Worm (Caenorhabditis elegans) whole organism, L1 larva: ENCODE data around the gene srg-23.

Experiments used
- C04F5.9 ChIP-seq: sonication (generic microtip); optimal IDR thresholded peaks from 2 replicates; lab custom pipeline; 2016; ENCODE audit warnings: missing genetic modification characterization, missing compliant biosample characterization
- F16B12.6 ChIP-seq: fragments of 150-350 bp; optimal IDR thresholded peaks from 2 replicates; lab custom pipeline; 2014; ENCODE audit warnings: missing biosample characterization, missing genetic modification characterization
- Y116A8C.19 ChIP-seq: sonication (generic microtip); optimal IDR thresholded peaks from 2 replicates; lab custom pipeline; 2016; ENCODE audit warnings: missing compliant biosample characterization, missing genetic modification characterization, borderline replicate concordance
- alr-1 ChIP-seq: fragments of 200-800 bp; sonication (Bioruptor generic); optimal IDR thresholded peaks from 2 replicates; lab custom pipeline; 2018; ENCODE audit warnings: borderline replicate concordance, mild to moderate bottlenecking, missing genetic modification characterization, missing compliant biosample characterization
- blmp-1 ChIP-seq: fragments of 150-350 bp; optimal IDR thresholded peaks from 2 replicates; lab custom pipeline; 2014; ENCODE audit warnings: missing biosample characterization, missing genetic modification characterization
- ceh-8 ChIP-seq: fragments of 200-800 bp; sonication (Bioruptor generic); optimal IDR thresholded peaks from 2 replicates; lab custom pipeline; 2018; ENCODE audit warnings: mild to moderate bottlenecking, missing genetic modification characterization, moderate library complexity, missing compliant biosample characterization
- dsc-1 ChIP-seq: sonication (generic microtip); optimal IDR thresholded peaks from 2 replicates; lab custom pipeline; 2016; ENCODE audit warnings: mild to moderate bottlenecking, missing genetic modification characterization, missing compliant biosample characterization
- efl-3 ChIP-seq: fragments of 200-800 bp; sonication (Bioruptor generic); optimal IDR thresholded peaks from 2 replicates; lab custom pipeline; 2018; ENCODE audit warnings: mild to moderate bottlenecking, missing genetic modification characterization, missing compliant biosample characterization
- elt-3 ChIP-seq, 6 experiments: fragments of 150-350 bp in 1 of 6; sonication (generic microtip); optimal IDR thresholded peaks; 2 replicates each; lab custom pipeline; 2017 to 2018; ENCODE audit warnings: missing biosample characterization in 6 of 6, missing genetic modification characterization in 6 of 6, inconsistent platforms in 1 of 6
- fkh-8 ChIP-seq: sonication (generic microtip); optimal IDR thresholded peaks from 2 replicates; lab custom pipeline; 2016; ENCODE audit warnings: mild to moderate bottlenecking, missing genetic modification characterization, missing compliant biosample characterization
- fos-1 ChIP-seq: fragments of 150-350 bp; optimal IDR thresholded peaks from 2 replicates; lab custom pipeline; 2014; ENCODE audit warnings: missing biosample characterization, missing genetic modification characterization
- grh-1 ChIP-seq: fragments of 200-800 bp; sonication (Bioruptor generic); IDR thresholded peaks from 2 replicates; pipeline ENCODE4 v1.3.6; 2022; ENCODE audit warnings: missing genetic modification reagents, missing genetic modification characterization, missing compliant biosample characterization
- hlh-17 ChIP-seq: fragments of 200-800 bp; sonication (Bioruptor generic); optimal IDR thresholded peaks from 2 replicates; lab custom pipeline; 2018; ENCODE audit warnings: missing genetic modification characterization, mild to moderate bottlenecking, missing compliant biosample characterization, moderate library complexity, borderline replicate concordance
- hlh-4 ChIP-seq: sonication (generic microtip); optimal IDR thresholded peaks from 2 replicates; lab custom pipeline; 2016; ENCODE audit warnings: mild to moderate bottlenecking, missing genetic modification characterization, missing compliant biosample characterization
- isw-1 ChIP-seq: fragments of 200-800 bp; sonication (Bioruptor generic); IDR thresholded peaks from 2 replicates; pipeline ENCODE4 v1.3.6; 2022; ENCODE audit warnings: missing genetic modification characterization, missing compliant biosample characterization
- jun-1 ChIP-seq: fragments of 150-350 bp; optimal IDR thresholded peaks from 2 replicates; lab custom pipeline; 2014; ENCODE audit warnings: missing biosample characterization, missing genetic modification reagents, missing genetic modification characterization
- lin-14 ChIP-seq: fragments of 200-800 bp; sonication (Bioruptor generic); optimal IDR thresholded peaks from 2 replicates; lab custom pipeline; 2018; ENCODE audit warnings: mild to moderate bottlenecking, missing genetic modification characterization, moderate library complexity, missing compliant biosample characterization
- lin-35 ChIP-seq, 2 experiments: fragments of 150-350 bp; optimal IDR thresholded peaks; 2 replicates each; lab custom pipeline; 2014; ENCODE audit warnings: missing biosample characterization in 2 of 2, missing genetic modification characterization in 2 of 2, missing genetic modification reagents in 2 of 2
- lin-39 ChIP-seq: fragments of 150-350 bp; optimal IDR thresholded peaks from 2 replicates; lab custom pipeline; 2014; ENCODE audit warnings: missing biosample characterization, missing genetic modification reagents, missing genetic modification characterization
- lir-3 ChIP-seq: sonication (generic microtip); optimal IDR thresholded peaks from 2 replicates; lab custom pipeline; 2016; ENCODE audit warnings: mild to moderate bottlenecking, missing genetic modification characterization, moderate library complexity, missing compliant biosample characterization; ENCODE audit not compliant: poor library complexity
- lsy-2 ChIP-seq, 2 experiments: fragments of 150-350 bp; optimal IDR thresholded peaks; 2 replicates each; lab custom pipeline; 2014; ENCODE audit warnings: missing biosample characterization in 2 of 2, missing genetic modification characterization in 2 of 2
- mab-9 ChIP-seq: fragments of 200-800 bp; sonication (Bioruptor generic); IDR thresholded peaks from 2 replicates; pipeline ENCODE4 v1.3.6; 2022; ENCODE audit warnings: missing genetic modification reagents, missing genetic modification characterization, missing compliant biosample characterization
- mef-2 ChIP-seq: fragments of 150-350 bp; optimal IDR thresholded peaks from 2 replicates; lab custom pipeline; 2014; ENCODE audit warnings: missing biosample characterization, missing genetic modification characterization
- mep-1 ChIP-seq: fragments of 150-350 bp; optimal IDR thresholded peaks from 2 replicates; lab custom pipeline; 2014; ENCODE audit warnings: missing biosample characterization, missing genetic modification characterization
- nhr-11 ChIP-seq: fragments of 150-350 bp; optimal IDR thresholded peaks from 2 replicates; lab custom pipeline; 2014; ENCODE audit warnings: missing biosample characterization, missing genetic modification characterization
- nhr-12 ChIP-seq: sonication (generic microtip); optimal IDR thresholded peaks from 2 replicates; lab custom pipeline; 2017; ENCODE audit warnings: missing biosample characterization, missing genetic modification characterization
- nhr-19 ChIP-seq: fragments of 200-800 bp; sonication (Bioruptor generic); conservative IDR thresholded peaks from 2 replicates; pipeline ENCODE4 v1.3.6; 2022; ENCODE audit warnings: missing genetic modification characterization, missing compliant biosample characterization
- nhr-28 ChIP-seq: fragments of 150-350 bp; optimal IDR thresholded peaks from 2 replicates; lab custom pipeline; 2014; ENCODE audit warnings: missing biosample characterization, missing genetic modification characterization
- nhr-47 ChIP-seq: sonication (generic microtip); optimal IDR thresholded peaks from 2 replicates; lab custom pipeline; 2016; ENCODE audit warnings: mild to moderate bottlenecking, missing genetic modification characterization, moderate library complexity, missing compliant biosample characterization
- nhr-71 ChIP-seq: sonication (generic microtip); optimal IDR thresholded peaks from 2 replicates; lab custom pipeline; 2016; ENCODE audit warnings: mild to moderate bottlenecking, missing genetic modification characterization, moderate library complexity, missing compliant biosample characterization
- nhr-76 ChIP-seq: sonication (generic microtip); optimal IDR thresholded peaks from 2 replicates; lab custom pipeline; 2017; ENCODE audit warnings: missing biosample characterization, missing genetic modification characterization
- nhr-84 ChIP-seq: sonication (generic microtip); optimal IDR thresholded peaks from 2 replicates; lab custom pipeline; 2017; ENCODE audit warnings: missing biosample characterization, missing genetic modification characterization
- nhr-90 ChIP-seq: sonication (generic microtip); optimal IDR thresholded peaks from 2 replicates; lab custom pipeline; 2016; ENCODE audit warnings: mild to moderate bottlenecking, missing genetic modification characterization, missing compliant biosample characterization; ENCODE audit not compliant: poor library complexity
- rnt-1 ChIP-seq: sonication (generic microtip); optimal IDR thresholded peaks from 2 replicates; lab custom pipeline; 2016; ENCODE audit warnings: mild to moderate bottlenecking, missing genetic modification characterization, moderate library complexity, missing compliant biosample characterization
- skn-1 ChIP-seq: fragments of 150-350 bp; optimal IDR thresholded peaks from 2 replicates; lab custom pipeline; 2014; ENCODE audit warnings: missing biosample characterization, missing genetic modification characterization
- snu-23 ChIP-seq: sonication (generic microtip); optimal IDR thresholded peaks from 2 replicates; lab custom pipeline; 2016; ENCODE audit warnings: missing genetic modification characterization, missing compliant biosample characterization
- sup-37 ChIP-seq: fragments of 200-800 bp; sonication (Bioruptor generic); optimal IDR thresholded peaks from 2 replicates; lab custom pipeline; 2018; ENCODE audit warnings: mild to moderate bottlenecking, missing genetic modification characterization, missing compliant biosample characterization
- tbx-2 ChIP-seq: sonication (generic microtip); optimal IDR thresholded peaks from 2 replicates; lab custom pipeline; 2016; ENCODE audit warnings: missing genetic modification characterization, missing compliant biosample characterization
- unc-30 ChIP-seq: sonication (generic microtip); optimal IDR thresholded peaks from 2 replicates; lab custom pipeline; 2017; ENCODE audit warnings: missing biosample characterization, missing genetic modification characterization
- unc-62 ChIP-seq: fragments of 150-350 bp; optimal IDR thresholded peaks from 2 replicates; lab custom pipeline; 2014; ENCODE audit warnings: missing biosample characterization, missing genetic modification reagents, missing genetic modification characterization
- unc-86 ChIP-seq: sonication (generic microtip); optimal IDR thresholded peaks from 2 replicates; lab custom pipeline; 2016; ENCODE audit warnings: missing genetic modification characterization, missing compliant biosample characterization
- unc-98 ChIP-seq: fragments of 200-800 bp; sonication (Bioruptor generic); IDR thresholded peaks from 2 replicates; pipeline ENCODE4 v1.3.6; 2022; ENCODE audit warnings: missing genetic modification characterization, missing compliant biosample characterization
- ztf-4 ChIP-seq: fragments of 150-350 bp; optimal IDR thresholded peaks from 2 replicates; lab custom pipeline; 2014; ENCODE audit warnings: missing biosample characterization, missing genetic modification characterization

srg-23 gene

ce11 chrII:3048989-3049388, 47.0 kb downstream of the srg-23 start:
- TF ChIP-seq nhr-84 (tag; lab: Kevin White, UChicago) (no peak), nhr-28 (tag; lab: Kevin White, UChicago) (no peak), dsc-1 (no peak), mef-2 (tag; lab: Kevin White, UChicago) (no peak), hlh-17 (GFP tag; lab: Kevin White, UChicago) (no peak), lin-39 (tag; lab: Kevin White, UChicago) (no peak), F16B12.6 (no peak), grh-1 (GFP tag; lab: Robert Waterston, UW) (no peak), nhr-71 (tag; lab: Kevin White, UChicago) (no peak), unc-98 (no peak), ceh-8 (no peak), Y116A8C.19 (tag; lab: Kevin White, UChicago) (no peak), C04F5.9 (tag; lab: Kevin White, UChicago) (no peak)

- no peak for TF ChIP-seq tbx-2 (tag; lab: Kevin White, UChicago)
- TF ChIP-seq nhr-12 (tag; lab: Kevin White, UChicago): no peak
- TF ChIP-seq isw-1: no peak
- TF ChIP-seq efl-3: no peak
- no peak for TF ChIP-seq skn-1
- TF ChIP-seq hlh-4: no peak
- TF ChIP-seq blmp-1 (tag; lab: Kevin White, UChicago): no peak
- TF ChIP-seq fos-1 (tag; lab: Kevin White, UChicago): no peak
- TF ChIP-seq fkh-8 (tag; lab: Kevin White, UChicago): no peak
- TF ChIP-seq nhr-76 (tag; lab: Kevin White, UChicago): no peak
- TF ChIP-seq nhr-71 (tag; lab: Kevin White, UChicago): no peak
- TF ChIP-seq dsc-1: no peak
- no peak for TF ChIP-seq mab-9 (GFP tag; lab: Robert Waterston, UW)
- no peak for TF ChIP-seq F16B12.6
- no peak for TF ChIP-seq lin-14 (GFP tag; lab: Kevin White, UChicago)
- no peak for TF ChIP-seq nhr-19 (GFP tag; lab: Robert Waterston, UW)
- no peak for TF ChIP-seq lir-3
- no peak for TF ChIP-seq ztf-4
- TF ChIP-seq C04F5.9 (tag; lab: Kevin White, UChicago): no peak
- no peak for TF ChIP-seq ceh-8
Measured at ce11 chrII:3048378-3048777, 47.6 kb downstream of the srg-23 start, which contains the start of gene sri-28. TSS of gene sri-28 (plus strand) at chrII:3048678.

- TF ChIP-seq fkh-8 (tag; lab: Kevin White, UChicago) (no peak), unc-30 (tag; lab: Kevin White, UChicago) (no peak), elt-3 (tag; optimal IDR thresholded peaks at IDR 0.05; lab: Kevin White, UChicago) (no peak), alr-1 (tag; lab: Kevin White, UChicago) (no peak), jun-1 (tag; lab: Kevin White, UChicago) (no peak), snu-23 (GFP tag; lab: Kevin White, UChicago) (no peak), unc-86 (tag; lab: Kevin White, UChicago) (no peak), mep-1 (no peak), hlh-4 (no peak), dsc-1 (no peak), skn-1 (no peak), lsy-2 (tag; optimal IDR thresholded peaks at IDR 0.05; lab: Kevin White, UChicago) (no peak), nhr-47 (tag; lab: Kevin White, UChicago) (no peak), nhr-71 (tag; lab: Kevin White, UChicago) (no peak), sup-37 (GFP tag; lab: Kevin White, UChicago) (no peak)
Measured at ce11 chrII:3045875-3046274, 50.1 kb downstream of the srg-23 start, which contains the start of gene sri-30. TSS of gene sri-30 (plus strand) at chrII:3046175.

- no peak for TF ChIP-seq dsc-1
- no peak for TF ChIP-seq unc-62 (GFP tag; lab: Kevin White, UChicago)
- TF ChIP-seq unc-98: no peak
- no peak for TF ChIP-seq fkh-8 (tag; lab: Kevin White, UChicago)
- no peak for TF ChIP-seq nhr-90 (tag; lab: Kevin White, UChicago)
- no peak for TF ChIP-seq nhr-11 (tag; lab: Kevin White, UChicago)
- TF ChIP-seq rnt-1 (tag; lab: Kevin White, UChicago): no peak
- no peak for TF ChIP-seq snu-23 (GFP tag; lab: Kevin White, UChicago)
- no peak for TF ChIP-seq lin-35 (GFP tag; optimal IDR thresholded peaks at IDR 0.05; lab: Kevin White, UChicago)
- no peak for TF ChIP-seq grh-1 (GFP tag; lab: Robert Waterston, UW)
Measured at ce11 chrII:3045422-3045821, 50.5 kb downstream of the srg-23 start.
